Fruit fly (Drosophila melanogaster): Measurements from ENCODE around the gene CG17726.
A peak's percentile ranks its signal among the peaks of the same experiment; 100 is the strongest.

CG17726 gene

dm6 chr3R:11243951-11244660, 17.5 kb downstream of the CG17726 start, which contains the start of the genes CG17734 and CG5214 (continued):
- no peak for TF ChIP-seq HLH3B (GFP tag; IDR thresholded peaks at IDR 0.05)
- no peak for TF ChIP-seq CG10321 (GFP tag; IDR thresholded peaks at IDR 0.05)
- no peak for TF ChIP-seq CG6765 (GFP tag; optimal IDR thresholded peaks at IDR 0.05)
- peak; percentile 40; the same call in 1 of the 2 replicates for TF ChIP-seq MBD-R2 (GFP tag; IDR thresholded peaks at IDR 0.05)
- TF ChIP-seq sens (GFP tag): peak; percentile 72
- no peak for TF ChIP-seq tap (tag; optimal IDR thresholded peaks at IDR 0.05)
- TF ChIP-seq CG31224 (GFP tag; IDR thresholded peaks at IDR 0.05): no peak
- TF ChIP-seq CG9817 (tag; optimal IDR thresholded peaks at IDR 0.05): no peak
- peak; percentile 73 for TF ChIP-seq Sry-δ (GFP tag; optimal IDR thresholded peaks at IDR 0.05)
- peak; percentile 24 for TF ChIP-seq CG1792 (GFP tag; optimal IDR thresholded peaks at IDR 0.05)
- TF ChIP-seq Eip74EF (GFP tag; optimal IDR thresholded peaks at IDR 0.05): no peak
- no peak for TF ChIP-seq CG13894 (tag; optimal IDR thresholded peaks at IDR 0.05)
- no peak for TF ChIP-seq PHDP (tag; optimal IDR thresholded peaks at IDR 0.05)
- TF ChIP-seq ab (GFP tag; optimal IDR thresholded peaks at IDR 0.05): no peak
- no peak for TF ChIP-seq lola (GFP tag; optimal IDR thresholded peaks at IDR 0.05)
- peak; percentile 44 for TF ChIP-seq Hsf (GFP tag; optimal IDR thresholded peaks at IDR 0.05)
- no peak for TF ChIP-seq CG14050 (GFP tag; IDR thresholded peaks at IDR 0.05)
- 0 out of 2 replicates have a peak, but pooled peaks have one; percentile 46 for TF ChIP-seq crol (GFP tag; IDR thresholded peaks at IDR 0.05)
- TF ChIP-seq stc (GFP tag; IDR thresholded peaks at IDR 0.05): no peak
- no peak for TF ChIP-seq salm (tag; optimal IDR thresholded peaks at IDR 0.05)
- no peak for TF ChIP-seq CG7556 (GFP tag; optimal IDR thresholded peaks at IDR 0.05)
- TF ChIP-seq corto (GFP tag; optimal IDR thresholded peaks at IDR 0.05): no peak
- TF ChIP-seq CG18599 (GFP tag; optimal IDR thresholded peaks at IDR 0.05): no peak
- no peak for TF ChIP-seq CG17802 (tag; optimal IDR thresholded peaks at IDR 0.05)
- TF ChIP-seq CG12236 (GFP tag; optimal IDR thresholded peaks at IDR 0.05): no peak
- no peak for TF ChIP-seq CG17912 (GFP tag; optimal IDR thresholded peaks at IDR 0.05)
- no peak for TF ChIP-seq Atf-2 (GFP tag; optimal IDR thresholded peaks at IDR 0.05)
- TF ChIP-seq bbx (GFP tag; IDR thresholded peaks at IDR 0.05; ENCODE audit: partially characterized antibody): peak; percentile 61
- TF ChIP-seq slbo (GFP tag; IDR thresholded peaks at IDR 0.05): no peak
- TF ChIP-seq pita (GFP tag; optimal IDR thresholded peaks at IDR 0.05): no peak
- no peak for TF ChIP-seq CG12219 (GFP tag; optimal IDR thresholded peaks at IDR 0.05)
- peak; percentile 6 for TF ChIP-seq slou (GFP tag; optimal IDR thresholded peaks at IDR 0.05)
- TF ChIP-seq CG7357 (GFP tag; IDR thresholded peaks at IDR 0.05): no peak
- no peak for TF ChIP-seq CG1024 (GFP tag; IDR thresholded peaks at IDR 0.05)
- no peak for TF ChIP-seq CG17568 (GFP tag; optimal IDR thresholded peaks at IDR 0.05)

dm6 chr3R:11245803-11246202, 19.2 kb downstream of the CG17726 start:
- TF ChIP-seq CoRest (tag; optimal IDR thresholded peaks at IDR 0.05): no peak
- TF ChIP-seq exex (tag; optimal IDR thresholded peaks at IDR 0.05): peak; percentile 63

dm6 chr3R:11246865-11247264, 20.3 kb downstream of the CG17726 start:
- TF ChIP-seq exex (tag; optimal IDR thresholded peaks at IDR 0.05) (peak; percentile 95), HLH54F (GFP tag; optimal IDR thresholded peaks at IDR 0.05) (no peak), ap (GFP tag; IDR thresholded peaks at IDR 0.05) (no peak), fd3F (GFP tag; optimal IDR thresholded peaks at IDR 0.05) (no peak), D (optimal IDR thresholded peaks at IDR 0.05) (no peak), D (GFP tag; optimal IDR thresholded peaks at IDR 0.05) (no peak)

Measured in whole organism, embryonic.